Fruit fly (Drosophila melanogaster) whole organism, embryonic: ENCODE data around the gene grnd.

Experiments
- CG12071 ChIP-seq: fragments of 200-800 bp; sonication (Bioruptor generic); optimal IDR thresholded peaks from 3 replicates; lab custom pipeline; 2018; ENCODE audit warnings: missing biosample characterization, mild to moderate bottlenecking, missing genetic modification characterization
- CG13775 ChIP-seq: fragments of 200-800 bp; sonication (Bioruptor generic); optimal IDR thresholded peaks from 3 replicates; lab custom pipeline; 2017; ENCODE audit warnings: missing biosample characterization, mild to moderate bottlenecking, missing genetic modification characterization
- CG15601 ChIP-seq: fragments of 200-800 bp; sonication (Bioruptor generic); optimal IDR thresholded peaks from 3 replicates; lab custom pipeline; 2019; ENCODE audit warnings: missing biosample characterization, mild to moderate bottlenecking, missing genetic modification characterization, moderate library complexity
- CG1602 ChIP-seq: fragments of 200-800 bp; sonication (Bioruptor generic); optimal IDR thresholded peaks from 3 replicates; lab custom pipeline; 2016; ENCODE audit warnings: missing biosample characterization, missing genetic modification characterization
- CG17385 ChIP-seq: fragments of 200-800 bp; sonication (Bioruptor generic); optimal IDR thresholded peaks from 3 replicates; lab custom pipeline; 2018; ENCODE audit warnings: missing biosample characterization, mild to moderate bottlenecking, missing genetic modification characterization
- CG2120 ChIP-seq: fragments of 200-800 bp; sonication (Bioruptor generic); optimal IDR thresholded peaks from 3 replicates; lab custom pipeline; 2016; ENCODE audit warnings: missing biosample characterization, missing genetic modification characterization
- CG2199 ChIP-seq: fragments of 200-800 bp; sonication (Bioruptor generic); IDR thresholded peaks from 3 replicates; pipeline ENCODE4 v1.3.6; 2022; ENCODE audit warnings: missing biosample characterization, missing genetic modification characterization
- CG3065 ChIP-seq: fragments of 200-800 bp; sonication (Bioruptor generic); optimal IDR thresholded peaks from 2 replicates; lab custom pipeline; 2016; ENCODE audit warnings: missing biosample characterization, missing genetic modification characterization
- CG32772 ChIP-seq: fragments of 200-800 bp; sonication (Bioruptor generic); IDR thresholded peaks from 2 replicates; pipeline ENCODE4 v1.3.6; 2022; ENCODE audit warnings: missing biosample characterization, missing genetic modification characterization
- CG34422 ChIP-seq: fragments of 200-800 bp; sonication (Bioruptor generic); IDR thresholded peaks from 3 replicates; pipeline ENCODE4 v1.3.6; 2022; ENCODE audit warnings: missing biosample characterization, missing genetic modification characterization
- CG4404 ChIP-seq: fragments of 200-800 bp; sonication (Bioruptor generic); IDR thresholded peaks from 2 replicates; pipeline ENCODE4 v1.3.6; 2022; ENCODE audit warnings: missing biosample characterization, missing genetic modification characterization
- CG4617 ChIP-seq: fragments of 200-800 bp; sonication (Bioruptor generic); optimal IDR thresholded peaks from 3 replicates; lab custom pipeline; 2016; ENCODE audit warnings: missing biosample characterization, missing genetic modification characterization, borderline replicate concordance
- CG5245 ChIP-seq: fragments of 200-800 bp; sonication (Bioruptor generic); optimal IDR thresholded peaks from 3 replicates; lab custom pipeline; 2016; ENCODE audit warnings: missing biosample characterization, missing genetic modification characterization
- CG7928 ChIP-seq: fragments of 200-800 bp; sonication (Bioruptor generic); optimal IDR thresholded peaks from 2 replicates; lab custom pipeline; 2017; ENCODE audit warnings: missing biosample characterization, mild to moderate bottlenecking, missing genetic modification characterization
- CG8944 ChIP-seq: fragments of 200-800 bp; sonication (Bioruptor generic); optimal IDR thresholded peaks from 3 replicates; lab custom pipeline; 2016; ENCODE audit warnings: missing biosample characterization, missing genetic modification characterization
- Dip2 ChIP-seq: fragments of 200-800 bp; sonication (Bioruptor generic); IDR thresholded peaks from 2 replicates; pipeline ENCODE4 v1.3.6; 2022; ENCODE audit warnings: missing biosample characterization, missing genetic modification characterization
- Dip3 ChIP-seq: fragments of 200-800 bp; sonication (Bioruptor generic); optimal IDR thresholded peaks from 3 replicates; lab custom pipeline; 2016; ENCODE audit warnings: missing biosample characterization, missing genetic modification characterization
- GATAe ChIP-seq: fragments of 200-800 bp; sonication (Bioruptor generic); conservative IDR thresholded peaks from 2 replicates; pipeline ENCODE4 v1.3.6; 2022; ENCODE audit warnings: missing biosample characterization, missing genetic modification characterization
- Gug ChIP-seq: fragments of 200-800 bp; sonication (Bioruptor generic); IDR thresholded peaks from 4 replicates; pipeline ENCODE4 v1.3.6; 2022; ENCODE audit warnings: missing biosample characterization, missing genetic modification characterization
- MESR4 ChIP-seq: fragments of 200-800 bp; sonication (Bioruptor generic); optimal IDR thresholded peaks from 2 replicates; lab custom pipeline; 2018; ENCODE audit warnings: missing biosample characterization, mild to moderate bottlenecking, missing genetic modification characterization, moderate library complexity
- NK7.1 ChIP-seq: fragments of 200-800 bp; sonication (Bioruptor generic); optimal IDR thresholded peaks from 3 replicates; lab custom pipeline; 2016; ENCODE audit warnings: missing biosample characterization, missing genetic modification characterization
- Ptx1 ChIP-seq: fragments of 200-800 bp; sonication (Bioruptor generic); IDR thresholded peaks from 2 replicates; pipeline ENCODE4 v1.3.6; 2022; ENCODE audit warnings: missing biosample characterization, missing genetic modification characterization
- Rfx ChIP-seq: fragments of 200-800 bp; sonication (Bioruptor generic); IDR thresholded peaks from 2 replicates; pipeline ENCODE4 v1.3.6; 2022; ENCODE audit warnings: missing biosample characterization, missing genetic modification characterization
- Side ChIP-seq: fragments of 200-800 bp; sonication (Bioruptor generic); optimal IDR thresholded peaks from 2 replicates; lab custom pipeline; 2016; ENCODE audit warnings: missing biosample characterization, missing genetic modification characterization
- Sry-δ ChIP-seq: fragments of 200-800 bp; sonication (Bioruptor generic); optimal IDR thresholded peaks from 2 replicates; lab custom pipeline; 2016; ENCODE audit warnings: missing biosample characterization, missing genetic modification characterization
- TFAM ChIP-seq: fragments of 200-800 bp; sonication (Bioruptor generic); optimal IDR thresholded peaks from 2 replicates; lab custom pipeline; 2017; ENCODE audit warnings: missing biosample characterization, missing genetic modification characterization, inconsistent platforms
- bbx ChIP-seq: fragments of 200-800 bp; sonication (Bioruptor generic); IDR thresholded peaks from 2 replicates; pipeline ENCODE4 v1.3.6; 2022; ENCODE audit warnings: missing biosample characterization, missing genetic modification characterization; ENCODE audit not compliant: partially characterized antibody
- chinmo ChIP-seq: fragments of 200-800 bp; sonication (Bioruptor generic); IDR thresholded peaks from 4 replicates; pipeline ENCODE4 v1.3.6; 2022; ENCODE audit warnings: missing biosample characterization, missing genetic modification characterization; ENCODE audit not compliant: partially characterized antibody
- crp ChIP-seq, 2 experiments: fragments of 200-800 bp; sonication (Bioruptor generic); optimal IDR thresholded peaks; 2 replicates in 1 of 2; 3 replicates in 1 of 2; lab custom pipeline; 2017; ENCODE audit warnings: missing biosample characterization in 2 of 2, missing genetic modification characterization in 2 of 2, mild to moderate bottlenecking in 1 of 2, moderate library complexity in 1 of 2
- dmrt11E ChIP-seq: fragments of 200-800 bp; sonication (Bioruptor generic); optimal IDR thresholded peaks from 3 replicates; lab custom pipeline; 2018; ENCODE audit warnings: missing biosample characterization, mild to moderate bottlenecking, missing genetic modification characterization, moderate library complexity
- gce ChIP-seq: fragments of 200-800 bp; sonication (Bioruptor generic); IDR thresholded peaks from 3 replicates; pipeline ENCODE4 v1.3.6; 2022; ENCODE audit warnings: missing biosample characterization, missing genetic modification characterization
- gcm ChIP-seq: fragments of 200-800 bp; sonication (Bioruptor generic); optimal IDR thresholded peaks from 2 replicates; lab custom pipeline; 2019; ENCODE audit warnings: missing biosample characterization, mild to moderate bottlenecking, missing genetic modification characterization, moderate library complexity
- h ChIP-seq: fragments of >200 bp; optimal IDR thresholded peaks from 2 replicates; lab custom pipeline; 2017
- hb ChIP-seq: fragments of 200-800 bp; sonication (Bioruptor generic); IDR thresholded peaks from 3 replicates; pipeline ENCODE4 v1.3.6; 2022; ENCODE audit warnings: missing biosample characterization, missing genetic modification characterization; ENCODE audit not compliant: partially characterized antibody
- kni ChIP-seq: fragments of 200-800 bp; sonication (Bioruptor generic); optimal IDR thresholded peaks from 3 replicates; lab custom pipeline; 2017; ENCODE audit warnings: mild to moderate bottlenecking, missing biosample characterization, missing genetic modification reagents, missing genetic modification characterization
- knrl ChIP-seq: fragments of 200-800 bp; sonication (Bioruptor generic); IDR thresholded peaks from 3 replicates; pipeline ENCODE4 v1.3.6; 2022; ENCODE audit warnings: missing biosample characterization, missing genetic modification characterization; ENCODE audit not compliant: partially characterized antibody
- lov ChIP-seq, 2 experiments: fragments of 200-800 bp in 1 of 2; fragments of >200 bp in 1 of 2; sonication (Bioruptor generic) in 1 of 2; IDR thresholded peaks in 1 of 2; optimal IDR thresholded peaks in 1 of 2; 2 replicates in 1 of 2; 3 replicates in 1 of 2; pipeline versions ENCODE4 v1.3.6 to Lab custom; 2017 to 2022; ENCODE audit warnings: missing biosample characterization in 1 of 2, missing genetic modification characterization in 1 of 2
- nerfin-1 ChIP-seq: fragments of 200-800 bp; sonication (Bioruptor generic); optimal IDR thresholded peaks from 3 replicates; lab custom pipeline; 2019; ENCODE audit warnings: missing biosample characterization, mild to moderate bottlenecking, missing genetic modification characterization, moderate library complexity
- pho ChIP-seq: fragments of 200-800 bp; sonication (Bioruptor generic); optimal IDR thresholded peaks from 2 replicates; lab custom pipeline; 2016; ENCODE audit warnings: missing biosample characterization, missing genetic modification characterization
- prd ChIP-seq, 3 experiments: fragments of >200 bp in 2 of 3; fragments of 200-800 bp in 1 of 3; sonication (Bioruptor generic) in 1 of 3; optimal IDR thresholded peaks in 2 of 3; IDR thresholded peaks in 1 of 3; 2 replicates in 2 of 3; 3 replicates in 1 of 3; pipeline versions ENCODE4 v1.3.6 to Lab custom; 2017 to 2022; ENCODE audit warnings: missing biosample characterization in 1 of 3, missing genetic modification characterization in 1 of 3
- pros ChIP-seq: fragments of 200-800 bp; sonication (Bioruptor generic); optimal IDR thresholded peaks from 3 replicates; lab custom pipeline; 2019; ENCODE audit warnings: missing biosample characterization, mild to moderate bottlenecking, missing genetic modification characterization, moderate library complexity
- row ChIP-seq: fragments of 200-800 bp; sonication (Bioruptor generic); IDR thresholded peaks from 3 replicates; pipeline ENCODE4 v1.3.6; 2022; ENCODE audit warnings: missing biosample characterization, missing genetic modification characterization
- run ChIP-seq: fragments of 200-800 bp; sonication (Bioruptor generic); optimal IDR thresholded peaks from 3 replicates; lab custom pipeline; 2018; ENCODE audit warnings: missing biosample characterization, mild to moderate bottlenecking, missing genetic modification characterization
- stwl ChIP-seq: fragments of 200-800 bp; sonication (Bioruptor generic); optimal IDR thresholded peaks from 3 replicates; lab custom pipeline; 2018; ENCODE audit warnings: missing biosample characterization, mild to moderate bottlenecking, missing genetic modification characterization, moderate library complexity
- unc-4 ChIP-seq: fragments of 200-800 bp; sonication (Bioruptor generic); IDR thresholded peaks from 2 replicates; pipeline ENCODE4 v1.3.6; 2022; ENCODE audit warnings: missing biosample characterization, missing genetic modification characterization; ENCODE audit not compliant: partially characterized antibody
- unpg ChIP-seq: fragments of 200-800 bp; sonication (Bioruptor generic); optimal IDR thresholded peaks from 3 replicates; lab custom pipeline; 2018; ENCODE audit warnings: missing biosample characterization, mild to moderate bottlenecking, missing genetic modification characterization, moderate library complexity
- vnd ChIP-seq: fragments of 200-800 bp; sonication (Bioruptor generic); IDR thresholded peaks from 3 replicates; pipeline ENCODE4 v1.3.6; 2022; ENCODE audit warnings: missing biosample characterization, missing genetic modification characterization; ENCODE audit not compliant: partially characterized antibody
- zfh1 ChIP-seq: fragments of 200-800 bp; sonication (Bioruptor generic); IDR thresholded peaks from 3 replicates; pipeline ENCODE4 v1.3.6; 2022; ENCODE audit warnings: missing biosample characterization, missing genetic modification characterization

grnd gene

dm6 chr2L:18454128-18454788 is 31.0 kb upstream of the grnd start, which contains the start of the genes bsf and Ntf-2r (continued):
- TF ChIP-seq vnd (GFP tag; lab: Robert Waterston, UW) (peak; percentile 86), CG32772 (GFP tag; lab: Robert Waterston, UW) (no peak), Side (GFP tag; lab: Kevin White, UChicago) (no peak), CG4404 (GFP tag; lab: Robert Waterston, UW) (no peak), lov (optimal IDR thresholded peaks at IDR 0.05; lab: Kevin White, UChicago) (no peak), lov (GFP tag; IDR thresholded peaks at IDR 0.05; lab: Robert Waterston, UW) (no peak), pros (GFP tag; lab: Kevin White, UChicago) (no peak), GATAe (GFP tag; lab: Robert Waterston, UW) (no peak), TFAM (GFP tag; lab: Kevin White, UChicago) (no peak), Sry-δ (GFP tag; lab: Kevin White, UChicago) (peak; percentile 79), CG8944 (no peak), CG12071 (GFP tag; lab: Kevin White, UChicago) (no peak), bbx (GFP tag; lab: Robert Waterston, UW) (peak; percentile 92), Rfx (0 out of 2 replicates have a peak, but pooled peaks have one; percentile 9), h (lab: Kevin White, UChicago) (no peak), knrl (GFP tag; lab: Robert Waterston, UW) (peak; percentile 91), CG2199 (GFP tag; lab: Robert Waterston, UW) (peak; percentile 72; the same call in 2 of the 3 replicates), kni (GFP tag; lab: Kevin White, UChicago) (no peak), CG1602 (GFP tag; lab: Kevin White, UChicago) (no peak), hb (GFP tag; lab: Robert Waterston, UW) (peak; percentile 87), stwl (peak; percentile 90), run (tag; lab: Kevin White, UChicago) (no peak), CG3065 (GFP tag; lab: Kevin White, UChicago) (no peak), CG2120 (GFP tag; lab: Kevin White, UChicago) (no peak), Dip3 (no peak), Dip2 (no peak), dmrt11E (tag; lab: Kevin White, UChicago) (no peak), Ptx1 (GFP tag; lab: Robert Waterston, UW) (0 out of 2 replicates have a peak, but pooled peaks have one; percentile 11), CG13775 (GFP tag; lab: Kevin White, UChicago) (peak; percentile 16), unc-4 (GFP tag; lab: Robert Waterston, UW) (peak; percentile 90), zfh1 (GFP tag; lab: Robert Waterston, UW) (peak; percentile 46; the same call in 1 of the 3 replicates), row (GFP tag; lab: Robert Waterston, UW) (peak; percentile 41; the same call in 1 of the 3 replicates), NK7.1 (GFP tag; lab: Kevin White, UChicago) (no peak), MESR4 (peak; percentile 67), crp (GFP tag; optimal IDR thresholded peaks at IDR 0.05; lab: Kevin White, UChicago) (no peak), CG5245 (no peak), CG34422 (GFP tag; lab: Robert Waterston, UW) (peak; percentile 78; the same call in 2 of the 3 replicates), gcm (no peak), prd (optimal IDR thresholded peaks at IDR 0.05; lab: Kevin White, UChicago) (no peak), prd (GFP tag; IDR thresholded peaks at IDR 0.05; lab: Robert Waterston, UW) (no peak), unpg (GFP tag; lab: Kevin White, UChicago) (no peak), nerfin-1 (tag; lab: Kevin White, UChicago) (no peak), CG7928 (GFP tag; lab: Kevin White, UChicago) (no peak), CG15601 (tag; lab: Kevin White, UChicago) (no peak), CG17385 (GFP tag; lab: Kevin White, UChicago) (no peak), gce (GFP tag; lab: Robert Waterston, UW) (no peak), pho (GFP tag; lab: Kevin White, UChicago) (no peak), Gug (GFP tag; lab: Robert Waterston, UW) (no peak; the same call in 3 of the 4 replicates), chinmo (GFP tag; lab: Robert Waterston, UW) (peak; percentile 75; the same call in 1 of the 4 replicates), CG4617 (peak; percentile 43)
